Worm (Caenorhabditis elegans) whole organism, L4/young adult: ENCODE results near the gene zyx-1.

Experiments
- W03F9.2 ChIP-seq: fragments of 150-350 bp; optimal IDR thresholded peaks from 2 replicates; lab custom pipeline; 2014; ENCODE audit warnings: missing biosample characterization, missing genetic modification characterization
- dao-5 ChIP-seq: sonication (generic microtip); optimal IDR thresholded peaks from 2 replicates; lab custom pipeline; 2016; ENCODE audit warnings: missing genotype, missing genetic modification characterization, moderate library complexity, missing compliant biosample characterization

- TF ChIP-seq dao-5 (tag; lab: Kevin White, UChicago) (no peak), W03F9.2 (tag; lab: Kevin White, UChicago) (no peak)
Measured at ce11 chrII:13029290-13030050, 27.2 kb upstream of the zyx-1 start.
